Worm (Caenorhabditis elegans) whole organism, late embryonic: Measurements from ENCODE around the gene nlp-31.

Experiments used
- ceh-19 ChIP-seq: fragments of 200-800 bp; sonication (Bioruptor generic); optimal IDR thresholded peaks from 2 replicates; lab custom pipeline; 2018; ENCODE audit warnings: mild to moderate bottlenecking, missing genetic modification characterization, missing compliant biosample characterization
- madf-2 ChIP-seq: sonication (generic microtip); optimal IDR thresholded peaks from 2 replicates; lab custom pipeline; 2017; ENCODE audit warnings: missing genetic modification characterization, missing compliant biosample characterization
- pha-4 ChIP-seq: fragments of 150-350 bp; optimal IDR thresholded peaks from 2 replicates; lab custom pipeline; 2018; ENCODE audit warnings: missing biosample characterization, missing genetic modification reagents, missing genetic modification characterization

DNA sequence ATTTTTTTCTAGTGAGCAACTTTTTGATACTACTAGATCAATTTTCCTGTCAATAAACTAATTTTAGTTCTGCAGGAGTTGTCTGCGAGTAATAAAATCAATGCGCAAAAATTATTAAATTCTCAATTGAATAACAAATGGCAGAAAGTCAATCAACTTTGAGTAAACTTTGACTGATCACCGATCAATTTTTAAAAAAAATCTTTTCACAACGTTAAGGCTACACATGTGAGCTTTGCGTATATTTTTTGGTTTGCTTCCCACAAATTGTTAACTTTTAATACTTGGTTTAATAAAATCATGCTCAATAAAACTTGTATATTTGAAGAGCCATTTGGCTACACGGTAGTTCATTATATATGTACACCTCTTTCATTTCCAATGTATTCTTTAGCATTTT, 28.1 kb downstream of the nlp-31 start, which contains the start of gene srh-7:
- no peak for TF ChIP-seq madf-2 (tag; lab: Kevin White, UChicago)
- TF ChIP-seq pha-4 (tag; lab: Kevin White, UChicago): no peak
- TF ChIP-seq ceh-19 (GFP tag; lab: Kevin White, UChicago): no peak
